Fruit fly (Drosophila melanogaster): ENCODE data around the gene CG13829.

CG13829 gene

DNA sequence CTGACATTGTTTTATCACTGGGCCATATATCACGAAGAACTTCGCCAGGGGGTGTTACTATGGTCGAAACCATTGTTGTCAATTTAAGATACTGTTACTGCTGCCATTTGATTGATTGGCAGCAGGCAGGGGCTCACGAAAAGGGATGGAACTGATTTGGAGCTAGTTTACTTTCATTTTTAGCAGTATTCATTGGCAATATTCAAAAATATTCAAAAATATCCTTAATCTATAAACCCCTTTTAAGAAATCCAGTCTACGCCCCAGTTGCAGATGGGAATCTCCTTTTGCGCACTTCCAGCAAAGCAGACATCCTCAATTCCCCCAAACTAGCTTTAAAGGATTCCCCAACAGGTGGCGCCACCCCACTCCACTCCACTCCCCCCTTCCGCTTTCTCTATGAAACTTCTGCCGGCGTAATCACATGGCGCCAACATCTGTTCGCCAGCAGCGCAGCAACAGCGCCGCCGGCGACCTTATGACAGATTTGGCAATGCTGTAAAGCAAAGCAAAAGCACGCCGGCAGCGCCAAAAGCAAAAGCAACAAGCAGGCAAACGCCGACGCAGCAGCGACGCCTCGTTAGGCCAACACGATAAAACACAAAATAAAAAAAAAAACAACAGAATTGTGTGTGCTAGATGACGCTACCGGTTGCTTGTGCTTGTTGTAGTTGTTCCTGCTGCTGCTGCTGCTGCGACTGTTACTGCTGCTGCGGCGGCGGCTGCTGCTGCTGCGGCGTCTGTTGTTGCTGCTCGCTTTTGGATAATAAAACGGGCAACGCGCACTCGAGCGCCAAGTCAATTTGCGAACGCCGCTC lies 6.6 kb upstream of the CG13829 start, which contains the start of gene Irk1:
TSS of gene Irk1 (plus strand) at position 811 of the 818 bp plus-strand sequence.
- TF ChIP-seq Hr39 (GFP tag; optimal IDR thresholded peaks at IDR 0.05), result no peak
- TF ChIP-seq Smox (GFP tag; optimal IDR thresholded peaks at IDR 0.05), result no peak
- TF ChIP-seq CG10669 (GFP tag; optimal IDR thresholded peaks at IDR 0.05), result no peak
- no peak for TF ChIP-seq Sox15 (GFP tag; optimal IDR thresholded peaks at IDR 0.05)
- no peak for TF ChIP-seq net (GFP tag; optimal IDR thresholded peaks at IDR 0.05)
- TF ChIP-seq eg (GFP tag; IDR thresholded peaks at IDR 0.05), result peak; percentile 11; the same call in 1 of the 3 replicates
- 0 out of 3 replicates have a peak, but pooled peaks have one; percentile 14 for TF ChIP-seq CG6163 (GFP tag; IDR thresholded peaks at IDR 0.05)

DNA sequence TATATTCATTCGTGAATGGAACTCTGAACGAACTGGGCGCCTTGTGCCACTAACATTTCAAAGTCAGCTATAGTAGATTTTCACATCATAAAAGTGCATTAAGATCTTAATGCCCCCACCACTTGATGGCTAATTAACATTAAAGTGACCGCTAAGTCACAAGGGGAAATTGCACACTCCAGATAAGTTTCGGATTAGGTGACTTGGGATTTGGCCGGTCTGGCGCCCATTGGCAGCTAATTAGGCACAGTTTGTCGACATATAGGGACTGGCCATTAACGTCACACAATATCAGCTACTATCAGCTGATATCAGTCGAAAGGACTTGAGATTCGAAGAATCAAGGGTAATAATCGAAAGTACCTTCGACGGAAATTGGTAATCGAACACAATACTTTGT lies 3.5 kb upstream of the CG13829 start:
- TF ChIP-seq Hr39 (GFP tag; optimal IDR thresholded peaks at IDR 0.05), result no peak

DNA sequence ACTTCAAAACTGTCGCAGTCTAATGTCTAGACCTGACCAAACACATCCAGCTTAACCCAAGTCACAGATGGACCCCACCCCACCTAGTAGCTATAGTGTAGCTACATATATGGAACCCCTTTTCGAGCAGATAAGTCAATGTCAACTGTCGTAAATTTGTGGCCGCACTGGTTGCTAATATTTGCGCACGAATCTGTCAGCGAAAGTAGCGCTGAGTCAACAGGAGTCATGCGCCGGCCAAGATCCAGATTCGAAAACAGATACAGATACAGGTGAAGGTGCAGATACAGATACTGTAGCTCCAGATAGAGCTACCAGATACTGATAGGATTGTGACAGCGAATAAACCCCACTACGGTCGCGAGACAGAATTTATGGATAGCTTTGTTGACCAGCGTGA lies 3.0 kb upstream of the CG13829 start:
- TF ChIP-seq CG6163 (GFP tag; IDR thresholded peaks at IDR 0.05), result 0 out of 3 replicates have a peak, but pooled peaks have one; percentile 9
- peak; percentile 20 for TF ChIP-seq fkh (GFP tag; optimal IDR thresholded peaks at IDR 0.05)
- peak; percentile 43 for TF ChIP-seq Eip78C (GFP tag)
- no peak for TF ChIP-seq Ets96B (tag; optimal IDR thresholded peaks at IDR 0.05)

DNA sequence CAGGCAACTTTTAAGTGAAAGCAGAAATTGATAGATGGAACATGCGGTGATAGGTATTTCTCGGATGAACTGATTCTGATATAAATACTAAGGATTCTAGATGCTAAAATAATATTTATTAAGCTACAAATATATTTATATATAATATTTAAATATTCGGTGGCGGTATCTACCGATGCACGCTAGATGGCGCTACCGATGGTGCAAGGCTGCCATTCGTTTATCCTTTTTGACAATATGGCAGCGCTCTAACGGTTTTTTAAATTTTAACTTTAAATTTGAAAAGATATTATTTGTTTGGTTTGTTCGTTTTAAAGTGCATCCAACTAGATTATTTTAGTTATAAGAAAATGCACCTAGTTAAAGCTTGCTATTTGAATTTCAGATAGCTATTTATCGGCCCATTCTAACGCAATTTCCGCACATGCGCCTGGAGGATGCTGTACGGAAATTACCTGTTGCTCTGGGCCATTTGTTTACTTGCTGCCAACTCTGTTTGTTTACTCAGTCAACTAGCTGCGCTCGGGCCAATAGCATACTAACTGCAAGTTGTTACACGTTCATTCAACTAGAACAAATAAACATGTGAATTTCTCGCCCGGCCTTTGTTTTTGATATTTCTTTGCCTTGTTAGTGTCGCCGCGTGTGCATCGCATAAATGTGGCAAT lies 1.7 kb downstream of the CG13829 start, which contains the start of gene VhaAC39-2:
TSS of gene VhaAC39-2 (minus strand) at position 28 of the 668 bp plus-strand sequence.
- no peak for TF ChIP-seq CG3919 (GFP tag; optimal IDR thresholded peaks at IDR 0.05)
- no peak for TF ChIP-seq Hr39 (GFP tag; optimal IDR thresholded peaks at IDR 0.05)
- no peak for TF ChIP-seq OdsH (GFP tag; optimal IDR thresholded peaks at IDR 0.05)
- TF ChIP-seq pdm3 (GFP tag; optimal IDR thresholded peaks at IDR 0.05), result no peak
- TF ChIP-seq CG11902 (GFP tag; optimal IDR thresholded peaks at IDR 0.05), result no peak
- TF ChIP-seq dsx (GFP tag; optimal IDR thresholded peaks at IDR 0.05; ENCODE audit: poor library complexity, severe bottlenecking), result no peak
- TF ChIP-seq dac (GFP tag; optimal IDR thresholded peaks at IDR 0.05), result no peak
- no peak for TF ChIP-seq Ets96B (tag; optimal IDR thresholded peaks at IDR 0.05)
- TF ChIP-seq esn (GFP tag; optimal IDR thresholded peaks at IDR 0.05), result peak; percentile 1
- TF ChIP-seq CG31627 (GFP tag; optimal IDR thresholded peaks at IDR 0.05), result peak; percentile 6

DNA sequence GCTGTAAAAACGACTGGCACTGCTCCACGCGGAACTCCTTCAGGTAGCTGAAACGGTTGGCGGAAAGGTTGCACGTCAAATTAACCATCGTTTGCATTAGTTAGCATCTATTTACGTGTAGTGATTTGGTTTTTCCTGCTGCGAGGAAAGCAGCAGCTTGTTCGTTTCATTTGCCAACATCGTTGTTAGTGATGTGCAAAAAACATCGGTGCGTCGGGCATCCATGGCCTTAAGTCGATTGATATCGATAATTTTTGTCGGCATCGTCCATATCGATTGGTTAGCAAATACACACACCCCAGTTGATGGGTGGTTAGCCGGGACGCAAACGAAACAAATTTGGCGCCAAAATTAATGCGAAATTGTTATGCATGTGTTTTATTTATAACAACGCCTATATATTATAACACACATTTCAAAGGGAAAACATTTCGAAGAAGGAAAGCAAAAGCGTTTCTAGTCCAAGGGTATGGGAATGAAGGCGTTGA lies 3.4 kb downstream of the CG13829 start, which contains the start of gene unk:
TSS of gene unk (minus strand) at position 199 of the 488 bp plus-strand sequence.
- TF ChIP-seq esn (GFP tag; optimal IDR thresholded peaks at IDR 0.05) (peak; percentile 33), Eip78C (GFP tag) (peak; percentile 60), Hr4 (GFP tag; optimal IDR thresholded peaks at IDR 0.05) (no peak), eg (GFP tag; IDR thresholded peaks at IDR 0.05) (no peak), svp (GFP tag) (peak; percentile 63), CG34406 (GFP tag; optimal IDR thresholded peaks at IDR 0.05) (no peak), dsx (GFP tag; optimal IDR thresholded peaks at IDR 0.05; ENCODE audit: poor library complexity, severe bottlenecking) (no peak), pdm3 (GFP tag; optimal IDR thresholded peaks at IDR 0.05) (no peak), topi (GFP tag; optimal IDR thresholded peaks at IDR 0.05) (no peak), CG3919 (GFP tag; optimal IDR thresholded peaks at IDR 0.05) (no peak), CG11762 (GFP tag; optimal IDR thresholded peaks at IDR 0.05; ENCODE audit: insufficient read depth) (no peak), CG6276 (GFP tag; optimal IDR thresholded peaks at IDR 0.05) (no peak), CG3032 (tag; optimal IDR thresholded peaks at IDR 0.05) (peak; percentile 9), acj6 (GFP tag; optimal IDR thresholded peaks at IDR 0.05) (no peak), CG31627 (GFP tag; optimal IDR thresholded peaks at IDR 0.05) (no peak)

DNA sequence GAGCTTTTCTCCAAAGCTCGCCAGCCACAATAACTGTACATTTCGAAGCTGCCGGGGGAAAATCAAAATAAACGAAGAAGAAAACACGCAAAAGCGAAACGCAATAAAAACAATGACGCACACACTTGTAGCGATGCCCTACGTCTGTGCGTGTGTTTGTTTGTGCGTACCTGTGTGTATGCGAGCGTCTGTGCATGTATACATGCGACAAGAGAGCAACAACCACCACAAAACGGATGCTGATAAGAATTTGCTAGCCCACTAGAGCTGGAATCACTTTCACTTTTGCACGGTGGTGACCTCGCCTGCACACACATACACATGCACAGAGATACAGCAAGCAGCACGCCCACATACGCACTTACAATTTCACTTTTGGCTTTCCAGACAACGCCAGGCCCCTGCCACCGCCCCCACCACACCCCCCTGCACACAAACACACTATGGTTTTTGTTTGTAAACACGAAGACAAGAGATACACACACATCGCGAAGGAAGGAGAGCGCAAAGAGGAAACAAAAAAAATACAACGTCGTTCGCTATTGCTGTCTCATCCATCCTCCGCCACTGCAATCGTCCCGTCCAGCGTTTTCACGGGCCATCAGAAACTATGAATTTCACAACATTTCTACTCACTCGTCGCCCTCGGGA lies 4.1 kb downstream of the CG13829 start:
- TF ChIP-seq salr (GFP tag; optimal IDR thresholded peaks at IDR 0.05) (no peak), fkh (GFP tag; optimal IDR thresholded peaks at IDR 0.05) (peak; percentile 91), CG8319 (GFP tag; optimal IDR thresholded peaks at IDR 0.05) (peak; percentile 92), CG6276 (GFP tag; optimal IDR thresholded peaks at IDR 0.05) (peak; percentile 49), spab (GFP tag; optimal IDR thresholded peaks at IDR 0.05) (peak; percentile 27), Sox102F (GFP tag; optimal IDR thresholded peaks at IDR 0.05) (no peak), net (GFP tag; optimal IDR thresholded peaks at IDR 0.05) (no peak), CG6792 (GFP tag; optimal IDR thresholded peaks at IDR 0.05) (no peak), CG7368 (GFP tag; optimal IDR thresholded peaks at IDR 0.05) (no peak), svp (GFP tag) (peak; percentile 93), CG10631 (GFP tag; optimal IDR thresholded peaks at IDR 0.05) (no peak), CG6854 (GFP tag; optimal IDR thresholded peaks at IDR 0.05) (peak; percentile 50), CG11294 (GFP tag; IDR thresholded peaks at IDR 0.05) (no peak), Gug (GFP tag; IDR thresholded peaks at IDR 0.05) (0 out of 2 replicates have a peak, but pooled peaks have one; percentile 24), Sox14 (GFP tag; optimal IDR thresholded peaks at IDR 0.05) (no peak), CG6163 (GFP tag; IDR thresholded peaks at IDR 0.05) (peak; percentile 67)

Data from whole organism, prepupa.